Fruit fly (Drosophila melanogaster) whole organism, embryonic: Measurements from ENCODE around the gene Cpr.

Experiments used
- Ada2b ChIP-seq: fragments of 200-800 bp; sonication (Bioruptor generic); IDR thresholded peaks from 2 replicates; pipeline ENCODE4 v1.3.6; 2022; ENCODE audit warnings: missing biosample characterization, missing genetic modification characterization
- Adf1 ChIP-seq: fragments of 200-800 bp; sonication (Bioruptor generic); IDR thresholded peaks from 2 replicates; pipeline ENCODE4 v1.3.6; 2022; ENCODE audit warnings: missing biosample characterization, missing genetic modification characterization
- B-H2 ChIP-seq: fragments of 200-800 bp; sonication (Bioruptor generic); optimal IDR thresholded peaks from 2 replicates; lab custom pipeline; 2018; ENCODE audit warnings: missing biosample characterization, mild to moderate bottlenecking, missing genetic modification characterization
- BEAF-32 ChIP-seq: fragments of 200-800 bp; sonication (Bioruptor generic); optimal IDR thresholded peaks from 3 replicates; lab custom pipeline; 2017; ENCODE audit warnings: missing biosample characterization, missing genetic modification characterization, mild to moderate bottlenecking, moderate library complexity, missing genetic modification reagents
- CG10321 ChIP-seq: fragments of 200-800 bp; sonication (Bioruptor generic); IDR thresholded peaks from 2 replicates; pipeline ENCODE4 v1.3.6; 2022; ENCODE audit warnings: missing biosample characterization, missing genetic modification characterization
- CG10431 ChIP-seq: fragments of 200-800 bp; sonication (Bioruptor generic); optimal IDR thresholded peaks from 3 replicates; lab custom pipeline; 2018; ENCODE audit warnings: missing biosample characterization, mild to moderate bottlenecking, missing genetic modification characterization
- CG13624 ChIP-seq: fragments of 200-800 bp; sonication (Bioruptor generic); optimal IDR thresholded peaks from 2 replicates; lab custom pipeline; 2016; ENCODE audit warnings: missing biosample characterization, missing genetic modification characterization
- CG14965 ChIP-seq: fragments of 200-800 bp; sonication (Bioruptor generic); optimal IDR thresholded peaks from 2 replicates; lab custom pipeline; 2016; ENCODE audit warnings: missing biosample characterization, missing genetic modification characterization, borderline replicate concordance
- CG15514 ChIP-seq: fragments of 200-800 bp; sonication (Bioruptor generic); optimal IDR thresholded peaks from 3 replicates; lab custom pipeline; 2017; ENCODE audit warnings: missing biosample characterization, missing genetic modification characterization, mild to moderate bottlenecking, moderate library complexity, missing genetic modification reagents
- CG16815 ChIP-seq: fragments of 200-800 bp; sonication (Bioruptor generic); optimal IDR thresholded peaks from 3 replicates; lab custom pipeline; 2017; ENCODE audit warnings: missing biosample characterization, mild to moderate bottlenecking, missing genetic modification characterization
- CG1832 ChIP-seq: fragments of 200-800 bp; sonication (Bioruptor generic); optimal IDR thresholded peaks from 2 replicates; lab custom pipeline; 2017; ENCODE audit warnings: missing biosample characterization, mild to moderate bottlenecking, missing genetic modification characterization, inconsistent platforms
- CG3163 ChIP-seq: fragments of 200-800 bp; sonication (Bioruptor generic); optimal IDR thresholded peaks from 3 replicates; lab custom pipeline; 2016; ENCODE audit warnings: missing biosample characterization, missing genetic modification characterization
- CG32767 ChIP-seq: fragments of 200-800 bp; sonication (Bioruptor generic); IDR thresholded peaks from 2 replicates; pipeline ENCODE4 v1.3.6; 2022; ENCODE audit warnings: missing biosample characterization, missing genetic modification characterization
- CG4707 ChIP-seq: fragments of 200-800 bp; sonication (Bioruptor generic); optimal IDR thresholded peaks from 2 replicates; lab custom pipeline; 2018; ENCODE audit warnings: missing biosample characterization, mild to moderate bottlenecking, missing genetic modification characterization, moderate library complexity
- CG6175 ChIP-seq: fragments of 200-800 bp; sonication (Bioruptor generic); IDR thresholded peaks from 3 replicates; pipeline ENCODE4 v1.3.6; 2022; ENCODE audit warnings: missing biosample characterization, missing genetic modification characterization
- CG7745 ChIP-seq: fragments of 200-800 bp; sonication (Bioruptor generic); optimal IDR thresholded peaks from 2 replicates; lab custom pipeline; 2018; ENCODE audit warnings: missing biosample characterization, mild to moderate bottlenecking, missing genetic modification characterization, moderate library complexity
- CG7786 ChIP-seq: fragments of 200-800 bp; sonication (Bioruptor generic); optimal IDR thresholded peaks from 2 replicates; lab custom pipeline; 2016; ENCODE audit warnings: missing biosample characterization, missing genetic modification characterization
- CG7839 ChIP-seq: fragments of 200-800 bp; sonication (Bioruptor generic); optimal IDR thresholded peaks from 3 replicates; lab custom pipeline; 2018; ENCODE audit warnings: missing biosample characterization, mild to moderate bottlenecking, missing genetic modification characterization, moderate library complexity
- CG7928 ChIP-seq: fragments of 200-800 bp; sonication (Bioruptor generic); optimal IDR thresholded peaks from 2 replicates; lab custom pipeline; 2017; ENCODE audit warnings: missing biosample characterization, mild to moderate bottlenecking, missing genetic modification characterization
- CG7987 ChIP-seq: fragments of 200-800 bp; sonication (Bioruptor generic); optimal IDR thresholded peaks from 2 replicates; lab custom pipeline; 2018; ENCODE audit warnings: missing biosample characterization, mild to moderate bottlenecking, missing genetic modification characterization, moderate library complexity
- CG9215 ChIP-seq: fragments of 200-800 bp; sonication (Bioruptor generic); IDR thresholded peaks from 2 replicates; pipeline ENCODE4 v1.3.6; 2022; ENCODE audit warnings: missing biosample characterization, missing genetic modification characterization
- Doc2 ChIP-seq: fragments of 200-800 bp; sonication (Bioruptor generic); IDR thresholded peaks from 2 replicates; pipeline ENCODE4 v1.3.6; 2022; ENCODE audit warnings: missing biosample characterization, missing genetic modification characterization
- Drgx ChIP-seq: fragments of 200-800 bp; sonication (Bioruptor generic); IDR thresholded peaks from 2 replicates; pipeline ENCODE4 v1.3.6; 2022; ENCODE audit warnings: missing biosample characterization, missing genetic modification characterization
- Ets65A ChIP-seq: fragments of 200-800 bp; sonication (Bioruptor generic); peaks from one replicate; lab custom pipeline; 2016; ENCODE audit warnings: missing biosample characterization, missing genetic modification characterization
- Gug ChIP-seq: fragments of 200-800 bp; sonication (Bioruptor generic); IDR thresholded peaks from 4 replicates; pipeline ENCODE4 v1.3.6; 2022; ENCODE audit warnings: missing biosample characterization, missing genetic modification characterization
- Hand ChIP-seq: fragments of 200-800 bp; sonication (Bioruptor generic); optimal IDR thresholded peaks from 2 replicates; lab custom pipeline; 2017; ENCODE audit warnings: mild to moderate bottlenecking, missing biosample characterization, missing genetic modification reagents, missing genetic modification characterization
- HmgD ChIP-seq: fragments of 200-800 bp; sonication (Bioruptor generic); optimal IDR thresholded peaks from 3 replicates; lab custom pipeline; 2016; ENCODE audit warnings: missing biosample characterization, missing genetic modification characterization
- Hr78 ChIP-seq, 2 experiments: fragments of 200-800 bp in 1 of 2; fragments of >200 bp in 1 of 2; sonication (Bioruptor generic) in 1 of 2; optimal IDR thresholded peaks; 2 replicates each; lab custom pipeline; 2017 to 2019; ENCODE audit warnings: missing biosample characterization in 2 of 2, missing genetic modification characterization in 2 of 2, mild to moderate bottlenecking in 1 of 2, moderate library complexity in 1 of 2
- NFAT ChIP-seq: fragments of 200-800 bp; sonication (Bioruptor generic); IDR thresholded peaks from 2 replicates; pipeline ENCODE4 v1.3.6; 2022; ENCODE audit warnings: missing biosample characterization, missing genetic modification characterization
- NK7.1 ChIP-seq: fragments of 200-800 bp; sonication (Bioruptor generic); optimal IDR thresholded peaks from 3 replicates; lab custom pipeline; 2016; ENCODE audit warnings: missing biosample characterization, missing genetic modification characterization
- Nf-YB ChIP-seq: fragments of 200-800 bp; sonication (Bioruptor generic); optimal IDR thresholded peaks from 3 replicates; lab custom pipeline; 2019; ENCODE audit warnings: missing biosample characterization, mild to moderate bottlenecking, missing genetic modification characterization, moderate library complexity
- Side ChIP-seq: fragments of 200-800 bp; sonication (Bioruptor generic); optimal IDR thresholded peaks from 2 replicates; lab custom pipeline; 2016; ENCODE audit warnings: missing biosample characterization, missing genetic modification characterization
- Stat92E ChIP-seq, 3 experiments: fragments of >200 bp in 2 of 3; fragments of 200-800 bp in 1 of 3; sonication (Bioruptor generic) in 1 of 3; optimal IDR thresholded peaks; 2 replicates each; lab custom pipeline; 2017 to 2019; ENCODE audit warnings: missing biosample characterization in 3 of 3, missing genetic modification characterization in 3 of 3, mild to moderate bottlenecking in 1 of 3, moderate library complexity in 1 of 3
- TFAM ChIP-seq: fragments of 200-800 bp; sonication (Bioruptor generic); optimal IDR thresholded peaks from 2 replicates; lab custom pipeline; 2017; ENCODE audit warnings: missing biosample characterization, missing genetic modification characterization, inconsistent platforms
- Xrp1 ChIP-seq: fragments of 200-800 bp; sonication (Bioruptor generic); IDR thresholded peaks from 2 replicates; pipeline ENCODE4 v1.3.6; 2022; ENCODE audit warnings: missing biosample characterization, missing genetic modification characterization
- cato ChIP-seq: fragments of 200-800 bp; sonication (Bioruptor generic); optimal IDR thresholded peaks from 2 replicates; lab custom pipeline; 2016; ENCODE audit warnings: missing biosample characterization, missing genetic modification characterization, borderline replicate concordance
- crc ChIP-seq: fragments of 200-800 bp; sonication (Bioruptor generic); optimal IDR thresholded peaks from 2 replicates; lab custom pipeline; 2016; ENCODE audit warnings: missing biosample characterization, missing genetic modification characterization
- dan ChIP-seq: fragments of 200-800 bp; sonication (Bioruptor generic); IDR thresholded peaks from 2 replicates; pipeline ENCODE4 v1.3.6; 2022; ENCODE audit warnings: missing biosample characterization, missing genetic modification characterization
- eyg ChIP-seq: fragments of 200-800 bp; sonication (Bioruptor generic); optimal IDR thresholded peaks from 3 replicates; lab custom pipeline; 2016; ENCODE audit warnings: missing biosample characterization, missing genetic modification characterization
- gfzf ChIP-seq: fragments of 200-800 bp; sonication (Bioruptor generic); optimal IDR thresholded peaks from 2 replicates; lab custom pipeline; 2016; ENCODE audit warnings: missing biosample characterization, mild to moderate bottlenecking, missing genetic modification characterization, moderate library complexity
- grn ChIP-seq: fragments of 200-800 bp; sonication (Bioruptor generic); optimal IDR thresholded peaks from 3 replicates; lab custom pipeline; 2017; ENCODE audit warnings: missing biosample characterization, missing genetic modification characterization
- gro ChIP-seq: fragments of 200-800 bp; sonication (Bioruptor generic); optimal IDR thresholded peaks from 2 replicates; lab custom pipeline; 2016; ENCODE audit warnings: missing biosample characterization, missing genetic modification characterization
- h ChIP-seq: fragments of >200 bp; optimal IDR thresholded peaks from 2 replicates; lab custom pipeline; 2017
- kay ChIP-seq: fragments of 200-800 bp; sonication (Bioruptor generic); optimal IDR thresholded peaks from 2 replicates; lab custom pipeline; 2016; ENCODE audit warnings: missing biosample characterization, missing genetic modification characterization
- nerfin-2 ChIP-seq: fragments of 200-800 bp; sonication (Bioruptor generic); IDR thresholded peaks from 2 replicates; pipeline ENCODE4 v1.3.6; 2022; ENCODE audit warnings: missing biosample characterization, missing genetic modification characterization; ENCODE audit not compliant: partially characterized antibody
- org-1 ChIP-seq: fragments of 200-800 bp; sonication (Bioruptor generic); optimal IDR thresholded peaks from 2 replicates; lab custom pipeline; 2017; ENCODE audit warnings: missing biosample characterization, missing genetic modification characterization
- psq ChIP-seq: fragments of 200-800 bp; sonication (Bioruptor generic); optimal IDR thresholded peaks from 2 replicates; lab custom pipeline; 2017; ENCODE audit warnings: missing biosample characterization, missing genetic modification characterization
- pum ChIP-seq: fragments of 200-800 bp; sonication (Bioruptor generic); optimal IDR thresholded peaks from 2 replicates; lab custom pipeline; 2016; ENCODE audit warnings: missing biosample characterization, missing genetic modification characterization
- so ChIP-seq: fragments of 200-800 bp; sonication (Bioruptor generic); IDR thresholded peaks from 3 replicates; pipeline ENCODE4 v1.3.6; 2022; ENCODE audit warnings: missing biosample characterization, missing genetic modification characterization
- ttk ChIP-seq: fragments of 200-800 bp; sonication (Bioruptor generic); IDR thresholded peaks from 2 replicates; pipeline ENCODE4 v2.1.2; 2022; ENCODE audit warnings: missing biosample characterization, missing genetic modification characterization
- wor ChIP-seq: fragments of 200-800 bp; sonication (Bioruptor generic); IDR thresholded peaks from 2 replicates; pipeline ENCODE4 v1.3.6; 2022; ENCODE audit warnings: missing biosample characterization, missing genetic modification characterization

Gene Cpr

dm6 chr2L:6338367-6338975, at the start of gene Cpr, which contains the start of gene Pez (continued):
- TF ChIP-seq CG10321 (GFP tag; lab: Robert Waterston, UW) (no peak), Nf-YB (no peak), Drgx (GFP tag; lab: Robert Waterston, UW) (peak; percentile 19; the same call in 1 of the 2 replicates), CG15514 (peak; percentile 68), nerfin-2 (peak; percentile 80), pum (GFP tag; lab: Kevin White, UChicago) (no peak), dan (GFP tag; lab: Robert Waterston, UW) (no peak), BEAF-32 (GFP tag; lab: Kevin White, UChicago) (peak; percentile 87), CG4707 (no peak), Doc2 (GFP tag; lab: Robert Waterston, UW) (no peak), grn (GFP tag; lab: Kevin White, UChicago) (no peak), crc (GFP tag; lab: Kevin White, UChicago) (no peak), TFAM (no peak), NFAT (GFP tag; lab: Robert Waterston, UW) (peak; percentile 67), Gug (GFP tag; lab: Robert Waterston, UW) (peak; percentile 11; the same call in 1 of the 4 replicates), gfzf (GFP tag; lab: Kevin White, UChicago) (peak; percentile 91), Xrp1 (GFP tag; lab: Robert Waterston, UW) (no peak), eyg (GFP tag; lab: Kevin White, UChicago) (no peak), CG13624 (GFP tag; lab: Kevin White, UChicago) (peak; percentile 36), kay (GFP tag; lab: Kevin White, UChicago) (peak; percentile 4), CG1832 (no peak), CG7928 (GFP tag; lab: Kevin White, UChicago) (peak; percentile 38), CG7987 (GFP tag; lab: Kevin White, UChicago) (peak; percentile 43), gro (GFP tag; lab: Kevin White, UChicago) (peak; percentile 46), ttk (GFP tag; lab: Robert Waterston, UW) (no peak), so (peak; percentile 61; the same call in 1 of the 3 replicates), CG32767 (GFP tag; lab: Robert Waterston, UW) (no peak), wor (GFP tag; lab: Robert Waterston, UW) (no peak), CG16815 (GFP tag; lab: Kevin White, UChicago) (no peak), NK7.1 (GFP tag; lab: Kevin White, UChicago) (no peak), h (lab: Kevin White, UChicago) (no peak), org-1 (GFP tag; lab: Kevin White, UChicago) (no peak), Ada2b (0 out of 2 replicates have a peak, but pooled peaks have one; percentile 28), CG7786 (GFP tag; lab: Kevin White, UChicago) (peak; percentile 30), CG3163 (GFP tag; lab: Kevin White, UChicago) (peak; percentile 4), Hr78 (GFP tag; optimal IDR thresholded peaks at IDR 0.05; lab: Kevin White, UChicago) (no peak), CG7745 (no peak), psq (GFP tag; lab: Kevin White, UChicago) (no peak), Ets65A (peak; percentile 85), Adf1 (GFP tag; lab: Robert Waterston, UW) (peak; percentile 15; the same call in 1 of the 2 replicates), CG14965 (GFP tag; lab: Kevin White, UChicago) (no peak), Side (GFP tag; lab: Kevin White, UChicago) (peak; percentile 47), CG7839 (no peak), CG10431 (GFP tag; lab: Kevin White, UChicago) (peak; percentile 32), Hand (GFP tag; lab: Kevin White, UChicago) (no peak), CG6175 (peak; percentile 6; the same call in 1 of the 3 replicates), Stat92E (GFP tag; optimal IDR thresholded peaks at IDR 0.05; lab: Kevin White, UChicago) (no peak), cato (GFP tag; lab: Kevin White, UChicago) (no peak), HmgD (GFP tag; lab: Kevin White, UChicago) (no peak), CG9215 (GFP tag; lab: Robert Waterston, UW) (no peak), B-H2 (no peak)
